Worm (Caenorhabditis elegans) whole organism, young adult: ENCODE results near the gene dars-2.

Experiments used
- F22D6.2 ChIP-seq: sonication (generic microtip); optimal IDR thresholded peaks from 2 replicates; lab custom pipeline; 2016; ENCODE audit warnings: mild to moderate bottlenecking, missing genetic modification characterization, missing compliant biosample characterization
- ama-1 ChIP-seq, 3 experiments: fragments of 150-350 bp in 1 of 3; sonication (generic microtip) in 2 of 3; optimal IDR thresholded peaks; 2 replicates each; lab custom pipeline; 2014 to 2018; ENCODE audit warnings: missing biosample characterization in 2 of 3, missing genetic modification characterization in 2 of 3, missing genetic modification reagents in 2 of 3
- efl-1 ChIP-seq: fragments of 150-350 bp; optimal IDR thresholded peaks from 2 replicates; lab custom pipeline; 2014; ENCODE audit warnings: missing biosample characterization, missing genetic modification reagents, missing genetic modification characterization
- ets-4 ChIP-seq: fragments of 200-800 bp; sonication (Bioruptor generic); optimal IDR thresholded peaks from 2 replicates; lab custom pipeline; 2018; ENCODE audit warnings: mild to moderate bottlenecking, missing genetic modification characterization, missing compliant biosample characterization
- nfyb-1 ChIP-seq: fragments of 200-800 bp; sonication (Bioruptor generic); IDR thresholded peaks from 2 replicates; pipeline ENCODE4 v1.3.6; 2022; ENCODE audit warnings: missing genetic modification reagents, missing genetic modification characterization, missing compliant biosample characterization
- snpc-4 ChIP-seq, 5 experiments: fragments of 150-350 bp in 1 of 5; sonication (generic microtip) in 4 of 5; optimal IDR thresholded peaks; 2 replicates each; lab custom pipeline; 2014 to 2018; ENCODE audit warnings: missing genetic modification characterization in 5 of 5, missing biosample characterization in 3 of 5, antibody characterized with exemption in 2 of 5, mild to moderate bottlenecking in 2 of 5, missing compliant biosample characterization in 2 of 5, missing genotype in 2 of 5, moderate library complexity in 2 of 5, missing genetic modification reagents in 1 of 5
- unc-62 ChIP-seq: fragments of 150-350 bp; optimal IDR thresholded peaks from 2 replicates; lab custom pipeline; 2014; ENCODE audit warnings: missing biosample characterization, missing genetic modification reagents, missing genetic modification characterization

ce11 chrV:12100794-12101343 is 52.3 kb downstream of the dars-2 start, which contains the start of gene nhr-154:
- TF ChIP-seq nfyb-1 (no peak), F22D6.2 (tag; lab: Kevin White, UChicago) (no peak), ama-1 (optimal IDR thresholded peaks at IDR 0.05; lab: Kevin White, UChicago) (no peak), ama-1 (GFP tag; optimal IDR thresholded peaks at IDR 0.05; lab: Kevin White, UChicago) (no peak), unc-62 (GFP tag; lab: Kevin White, UChicago) (no peak), snpc-4 (GFP tag; optimal IDR thresholded peaks at IDR 0.05; lab: Kevin White, UChicago) (no peak), snpc-4 (tag; optimal IDR thresholded peaks at IDR 0.05; lab: Kevin White, UChicago) (no peak), ets-4 (GFP tag; lab: Kevin White, UChicago) (no peak), efl-1 (no peak)
